Fruit fly (Drosophila melanogaster) whole organism, wandering third instar larva: ENCODE data around the gene fzo.

ENCODE experiments used
- CG32264 ChIP-seq: fragments of 200-800 bp; sonication (Bioruptor generic); optimal IDR thresholded peaks from 2 replicates; lab custom pipeline; 2016; ENCODE audit warnings: missing biosample characterization, missing genetic modification characterization
- HLH106 ChIP-seq: fragments of 200-800 bp; optimal IDR thresholded peaks from 3 replicates; lab custom pipeline; 2019; ENCODE audit warnings: missing biosample characterization, mild to moderate bottlenecking, missing genetic modification characterization, moderate library complexity
- Myc ChIP-seq: fragments of >200 bp; optimal IDR thresholded peaks from 2 replicates; lab custom pipeline; 2017
- dl ChIP-seq, 2 experiments: fragments of 175-275, 200-275 bp in 1 of 2; fragments of 200-275 bp in 1 of 2; sonication (Bioruptor generic); optimal IDR thresholded peaks; lab custom pipeline; 2018; ENCODE audit warnings: mild to moderate bottlenecking in 2 of 2, missing biosample characterization in 2 of 2, missing genetic modification characterization in 2 of 2, moderate library complexity in 2 of 2; ENCODE audit not compliant: partially characterized antibody in 2 of 2, insufficient read depth in 1 of 2
- dmrt93B ChIP-seq: fragments of 200-800 bp; sonication (Bioruptor generic); optimal IDR thresholded peaks from 2 replicates; lab custom pipeline; 2018; ENCODE audit warnings: missing biosample characterization, mild to moderate bottlenecking, missing genetic modification characterization
- fru ChIP-seq: fragments of 200-800 bp; sonication (Bioruptor generic); optimal IDR thresholded peaks from 3 replicates; lab custom pipeline; 2016; ENCODE audit warnings: missing biosample characterization, mild to moderate bottlenecking, missing genetic modification characterization
- h ChIP-seq: fragments of 200-800 bp; sonication (Bioruptor generic); optimal IDR thresholded peaks from 3 replicates; lab custom pipeline; 2016; ENCODE audit warnings: missing biosample characterization, mild to moderate bottlenecking, missing genetic modification characterization
- pan ChIP-seq: fragments of >200 bp; optimal IDR thresholded peaks from 2 replicates; lab custom pipeline; 2017
- psq ChIP-seq: fragments of 200-800 bp; sonication (Bioruptor generic); optimal IDR thresholded peaks from 3 replicates; lab custom pipeline; 2017; ENCODE audit warnings: missing biosample characterization, mild to moderate bottlenecking, missing genetic modification characterization, moderate library complexity
- sage ChIP-seq: fragments of 200-800 bp; sonication (Bioruptor generic); optimal IDR thresholded peaks from 2 replicates; lab custom pipeline; 2016; ENCODE audit warnings: missing biosample characterization, mild to moderate bottlenecking, missing genetic modification characterization
- tai ChIP-seq: sonication (Bioruptor generic); optimal IDR thresholded peaks from 2 replicates; lab custom pipeline; 2016; ENCODE audit warnings: missing biosample characterization, missing genetic modification characterization
- usp ChIP-seq: fragments of >200 bp; optimal IDR thresholded peaks from 2 replicates; lab custom pipeline; 2017; ENCODE audit warnings: missing biosample characterization, missing genetic modification characterization
- woc ChIP-seq: sonication (Bioruptor generic); optimal IDR thresholded peaks from 2 replicates; lab custom pipeline; 2016; ENCODE audit warnings: missing biosample characterization, mild to moderate bottlenecking, missing genetic modification characterization

- TF ChIP-seq h (GFP tag; lab: Kevin White, UChicago) (peak; percentile 62), fru (peak; percentile 10), woc (no peak), pan (no peak), CG32264 (GFP tag; lab: Kevin White, UChicago) (no peak), dmrt93B (GFP tag; lab: Kevin White, UChicago) (no peak), dl (GFP tag; optimal IDR thresholded peaks at IDR 0.05; lab: Kevin White, UChicago; ENCODE audit: insufficient read depth in 1 of 2, partially characterized antibody in 2 of 2) (no peak), tai (GFP tag; lab: Kevin White, UChicago) (no peak), usp (GFP tag; lab: Kevin White, UChicago) (no peak), psq (GFP tag; lab: Kevin White, UChicago) (peak; percentile 90), Myc (lab: Kevin White, UChicago) (no peak), sage (GFP tag; lab: Kevin White, UChicago) (peak; percentile 56), HLH106 (no peak)
These were observed 17.9 kb upstream of the fzo start for dm6 chr3R:23221680-23222148.
